Worm (Caenorhabditis elegans): ENCODE data around the gene eor-2.
A peak's percentile ranks its signal among the peaks of the same experiment; 100 is the strongest.

DNA sequence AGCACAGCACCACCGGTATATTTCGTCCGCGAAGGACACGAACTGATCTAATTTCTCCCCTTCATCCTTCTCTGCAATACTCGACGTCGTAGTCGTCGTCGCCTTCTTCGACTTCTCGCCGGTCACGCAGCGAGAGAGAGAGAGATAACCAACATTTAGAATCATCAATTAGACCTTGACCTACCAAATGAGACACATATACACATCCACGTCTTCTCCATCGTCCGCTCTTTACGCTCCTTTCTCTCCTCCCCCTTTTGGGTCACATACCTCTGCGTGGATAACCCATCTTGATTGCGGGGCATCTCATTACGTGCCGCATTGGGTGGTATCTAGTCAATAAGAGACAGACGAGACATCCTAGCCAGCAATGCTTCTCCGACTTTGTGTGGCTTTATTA is 21.4 kb upstream of the eor-2 start, which contains the start of gene sym-1:
- TF ChIP-seq nhr-6 (tag; optimal IDR thresholded peaks at IDR 0.05): no peak
- TF ChIP-seq nhr-11 (tag; optimal IDR thresholded peaks at IDR 0.05): no peak
- no peak for TF ChIP-seq nhr-237 (tag; optimal IDR thresholded peaks at IDR 0.05)
- TF ChIP-seq elt-3 (tag; optimal IDR thresholded peaks at IDR 0.05): no peak
- TF ChIP-seq ceh-82 (tag; optimal IDR thresholded peaks at IDR 0.05): no peak
- TF ChIP-seq skn-1 (tag; optimal IDR thresholded peaks at IDR 0.05): no peak
- TF ChIP-seq ZK546.5 (tag; optimal IDR thresholded peaks at IDR 0.05): no peak
- TF ChIP-seq blmp-1 (tag; optimal IDR thresholded peaks at IDR 0.05; ENCODE audit: insufficient read depth): peak; percentile 37
- TF ChIP-seq crh-2 (tag; optimal IDR thresholded peaks at IDR 0.05): no peak
- no peak for TF ChIP-seq nhr-23 (tag; optimal IDR thresholded peaks at IDR 0.05)
- no peak for TF ChIP-seq nhr-77 (tag; optimal IDR thresholded peaks at IDR 0.05)
- TF ChIP-seq nhr-10 (tag; optimal IDR thresholded peaks at IDR 0.05): no peak
- TF ChIP-seq ztf-4 (tag; optimal IDR thresholded peaks at IDR 0.05): no peak
- TF ChIP-seq snpc-4 (tag; optimal IDR thresholded peaks at IDR 0.05): no peak

All from whole organism, L2 larva.